Fruit fly (Drosophila melanogaster) whole organism, embryonic: Measurements from ENCODE around the gene CG7362.

Experiments
- ATbp ChIP-seq: fragments of 200-800 bp; sonication (Bioruptor generic); optimal IDR thresholded peaks from 2 replicates; lab custom pipeline; 2017; ENCODE audit warnings: missing biosample characterization, mild to moderate bottlenecking, missing genetic modification characterization, missing genetic modification reagents
- Atf6 ChIP-seq: fragments of 200-800 bp; sonication (Bioruptor generic); IDR thresholded peaks from 2 replicates; pipeline ENCODE4 v1.3.6; 2022; ENCODE audit warnings: missing biosample characterization, missing genetic modification characterization
- B-H2 ChIP-seq: fragments of 200-800 bp; sonication (Bioruptor generic); optimal IDR thresholded peaks from 2 replicates; lab custom pipeline; 2018; ENCODE audit warnings: missing biosample characterization, mild to moderate bottlenecking, missing genetic modification characterization
- CG10431 ChIP-seq: fragments of 200-800 bp; sonication (Bioruptor generic); optimal IDR thresholded peaks from 3 replicates; lab custom pipeline; 2018; ENCODE audit warnings: missing biosample characterization, mild to moderate bottlenecking, missing genetic modification characterization
- CG10543 ChIP-seq: fragments of 200-800 bp; sonication (Bioruptor generic); optimal IDR thresholded peaks from 3 replicates; lab custom pipeline; 2017; ENCODE audit warnings: missing biosample characterization, mild to moderate bottlenecking, missing genetic modification characterization, moderate library complexity
- CG11247 ChIP-seq: fragments of 200-800 bp; sonication (Bioruptor generic); IDR thresholded peaks from 2 replicates; pipeline ENCODE4 v1.3.6; 2022; ENCODE audit warnings: missing biosample characterization, missing genetic modification characterization
- CG11696 ChIP-seq: fragments of 200-800 bp; sonication (Bioruptor generic); IDR thresholded peaks from 2 replicates; pipeline ENCODE4 v1.3.6; 2022; ENCODE audit warnings: missing biosample characterization, missing genetic modification characterization
- CG14050 ChIP-seq: fragments of 200-800 bp; sonication (Bioruptor generic); IDR thresholded peaks from 3 replicates; pipeline ENCODE4 v1.3.6; 2022; ENCODE audit warnings: missing biosample characterization, missing genetic modification characterization
- CG15011 ChIP-seq: fragments of 200-800 bp; sonication (Bioruptor generic); optimal IDR thresholded peaks from 3 replicates; lab custom pipeline; 2018; ENCODE audit warnings: missing biosample characterization, mild to moderate bottlenecking, missing genetic modification characterization
- CG15479 ChIP-seq: fragments of 200-800 bp; sonication (Bioruptor generic); optimal IDR thresholded peaks from 3 replicates; lab custom pipeline; 2019; ENCODE audit warnings: missing biosample characterization, mild to moderate bottlenecking, missing genetic modification characterization, moderate library complexity
- CG17385 ChIP-seq: fragments of 200-800 bp; sonication (Bioruptor generic); optimal IDR thresholded peaks from 3 replicates; lab custom pipeline; 2018; ENCODE audit warnings: missing biosample characterization, mild to moderate bottlenecking, missing genetic modification characterization
- CG2678 ChIP-seq: fragments of 200-800 bp; sonication (Bioruptor generic); optimal IDR thresholded peaks from 3 replicates; lab custom pipeline; 2019; ENCODE audit warnings: missing biosample characterization, mild to moderate bottlenecking, missing genetic modification characterization, moderate library complexity
- CG4424 ChIP-seq: fragments of 200-800 bp; sonication (Bioruptor generic); optimal IDR thresholded peaks from 3 replicates; lab custom pipeline; 2016; ENCODE audit warnings: missing biosample characterization, missing genetic modification characterization
- CG4854 ChIP-seq: fragments of 200-800 bp; sonication (Bioruptor generic); optimal IDR thresholded peaks from 2 replicates; lab custom pipeline; 2016; ENCODE audit warnings: missing biosample characterization, missing genetic modification characterization, inconsistent platforms
- CG6689 ChIP-seq: fragments of 200-800 bp; sonication (Bioruptor generic); IDR thresholded peaks from 2 replicates; pipeline ENCODE4 v1.3.6; 2022; ENCODE audit warnings: missing biosample characterization, missing genetic modification characterization
- CG7839 ChIP-seq: fragments of 200-800 bp; sonication (Bioruptor generic); optimal IDR thresholded peaks from 3 replicates; lab custom pipeline; 2018; ENCODE audit warnings: missing biosample characterization, mild to moderate bottlenecking, missing genetic modification characterization, moderate library complexity
- CG8924 ChIP-seq: fragments of 200-800 bp; optimal IDR thresholded peaks from 3 replicates; lab custom pipeline; 2019; ENCODE audit warnings: missing biosample characterization, mild to moderate bottlenecking, missing genetic modification characterization, moderate library complexity
- CG9727 ChIP-seq: fragments of 200-800 bp; sonication (Bioruptor generic); optimal IDR thresholded peaks from 3 replicates; lab custom pipeline; 2017; ENCODE audit warnings: missing biosample characterization, mild to moderate bottlenecking, missing genetic modification characterization
- CG9932 ChIP-seq: fragments of 200-800 bp; sonication (Bioruptor generic); IDR thresholded peaks from 2 replicates; pipeline ENCODE4 v1.3.6; 2022; ENCODE audit warnings: missing biosample characterization, missing genetic modification characterization
- CTCF ChIP-seq: fragments of 200-800 bp; sonication (Bioruptor generic); optimal IDR thresholded peaks from 2 replicates; lab custom pipeline; 2017; ENCODE audit warnings: missing biosample characterization, mild to moderate bottlenecking, missing genetic modification characterization, moderate library complexity
- Dll ChIP-seq: fragments of 200-800 bp; sonication (Bioruptor generic); IDR thresholded peaks from 4 replicates; pipeline ENCODE4 v1.3.6; 2022; ENCODE audit warnings: missing biosample characterization, missing genetic modification characterization; ENCODE audit not compliant: partially characterized antibody
- ERR ChIP-seq: fragments of 200-800 bp; sonication (Bioruptor generic); optimal IDR thresholded peaks from 2 replicates; lab custom pipeline; 2016; ENCODE audit warnings: missing biosample characterization, missing genetic modification characterization
- HLH3B ChIP-seq: fragments of 200-800 bp; sonication (Bioruptor generic); IDR thresholded peaks from 2 replicates; pipeline ENCODE4 v1.3.6; 2022; ENCODE audit warnings: missing biosample characterization, missing genetic modification characterization
- HLH4C ChIP-seq: fragments of 200-800 bp; sonication (Bioruptor generic); IDR thresholded peaks from 3 replicates; pipeline ENCODE4 v1.3.6; 2022; ENCODE audit warnings: missing biosample characterization, missing genetic modification characterization; ENCODE audit not compliant: partially characterized antibody
- HmgD ChIP-seq: fragments of 200-800 bp; sonication (Bioruptor generic); optimal IDR thresholded peaks from 3 replicates; lab custom pipeline; 2016; ENCODE audit warnings: missing biosample characterization, missing genetic modification characterization
- Med ChIP-seq: fragments of 200-800 bp; sonication (Bioruptor generic); peaks from one replicate; lab custom pipeline; 2016; ENCODE audit warnings: missing biosample characterization, missing genetic modification characterization, mild to moderate bottlenecking, inconsistent platforms, moderate library complexity
- Oaz ChIP-seq: fragments of 200-800 bp; sonication (Bioruptor generic); IDR thresholded peaks from 2 replicates; pipeline ENCODE4 v1.3.6; 2022; ENCODE audit warnings: missing biosample characterization, missing genetic modification characterization
- Pdp1 ChIP-seq, 2 experiments: fragments of 200-800 bp; sonication (Bioruptor generic); optimal IDR thresholded peaks; 3 replicates each; lab custom pipeline; 2016; ENCODE audit warnings: missing biosample characterization in 2 of 2, missing genetic modification characterization in 2 of 2, mild to moderate bottlenecking in 1 of 2, moderate library complexity in 1 of 2
- Rx ChIP-seq: fragments of 200-800 bp; sonication (Bioruptor generic); IDR thresholded peaks from 2 replicates; pipeline ENCODE4 v1.3.6; 2022; ENCODE audit warnings: missing biosample characterization, missing genetic modification characterization
- bigmax ChIP-seq: fragments of 200-800 bp; sonication (Bioruptor generic); optimal IDR thresholded peaks from 2 replicates; lab custom pipeline; 2018; ENCODE audit warnings: missing biosample characterization, mild to moderate bottlenecking, missing genetic modification characterization
- cad ChIP-seq: fragments of >200 bp; optimal IDR thresholded peaks from 2 replicates; lab custom pipeline; 2017; ENCODE audit warnings: missing biosample characterization, missing genetic modification characterization
- chinmo ChIP-seq: fragments of 200-800 bp; sonication (Bioruptor generic); IDR thresholded peaks from 4 replicates; pipeline ENCODE4 v1.3.6; 2022; ENCODE audit warnings: missing biosample characterization, missing genetic modification characterization; ENCODE audit not compliant: partially characterized antibody
- crol ChIP-seq: fragments of 200-800 bp; sonication (Bioruptor generic); IDR thresholded peaks from 2 replicates; pipeline ENCODE4 v1.3.6; 2022; ENCODE audit warnings: missing biosample characterization, missing genetic modification characterization
- dysf ChIP-seq: fragments of 200-800 bp; sonication (Bioruptor generic); IDR thresholded peaks from 3 replicates; pipeline ENCODE4 v1.3.6; 2022; ENCODE audit warnings: missing biosample characterization, missing genetic modification characterization
- emc ChIP-seq: fragments of 200-800 bp; sonication (Bioruptor generic); optimal IDR thresholded peaks from 2 replicates; lab custom pipeline; 2016; ENCODE audit warnings: missing biosample characterization, missing genetic modification characterization
- eyg ChIP-seq: fragments of 200-800 bp; sonication (Bioruptor generic); optimal IDR thresholded peaks from 3 replicates; lab custom pipeline; 2016; ENCODE audit warnings: missing biosample characterization, missing genetic modification characterization
- fd96Cb ChIP-seq: fragments of 200-800 bp; sonication (Bioruptor generic); optimal IDR thresholded peaks from 2 replicates; lab custom pipeline; 2018; ENCODE audit warnings: missing biosample characterization, mild to moderate bottlenecking, missing genetic modification characterization, moderate library complexity
- gsb-n ChIP-seq: fragments of 200-800 bp; sonication (Bioruptor generic); optimal IDR thresholded peaks from 3 replicates; lab custom pipeline; 2018; ENCODE audit warnings: missing biosample characterization, mild to moderate bottlenecking, missing genetic modification characterization
- kay ChIP-seq: fragments of 200-800 bp; sonication (Bioruptor generic); optimal IDR thresholded peaks from 2 replicates; lab custom pipeline; 2016; ENCODE audit warnings: missing biosample characterization, missing genetic modification characterization
- ken ChIP-seq: fragments of 200-800 bp; sonication (Bioruptor generic); IDR thresholded peaks from 3 replicates; pipeline ENCODE4 v1.3.6; 2022; ENCODE audit warnings: missing biosample characterization, missing genetic modification characterization
- lola ChIP-seq, 3 experiments: fragments of >200 bp in 2 of 3; fragments of 200-800 bp in 1 of 3; sonication (Bioruptor generic) in 1 of 3; optimal IDR thresholded peaks; 2 replicates each; lab custom pipeline; 2017 to 2019; ENCODE audit warnings: missing biosample characterization in 3 of 3, missing genetic modification characterization in 3 of 3, mild to moderate bottlenecking in 1 of 3, moderate library complexity in 1 of 3
- mld ChIP-seq: fragments of 200-800 bp; sonication (Bioruptor generic); IDR thresholded peaks from 3 replicates; pipeline ENCODE4 v1.3.6; 2022; ENCODE audit warnings: missing biosample characterization, missing genetic modification characterization; ENCODE audit not compliant: partially characterized antibody
- nmo ChIP-seq: fragments of 200-800 bp; sonication (Bioruptor generic); optimal IDR thresholded peaks from 2 replicates; lab custom pipeline; 2018; ENCODE audit warnings: missing biosample characterization, mild to moderate bottlenecking, missing genetic modification characterization, moderate library complexity
- oc ChIP-seq: fragments of 200-800 bp; sonication (Bioruptor generic); optimal IDR thresholded peaks from 2 replicates; lab custom pipeline; 2018; ENCODE audit warnings: missing biosample characterization, mild to moderate bottlenecking, missing genetic modification characterization, moderate library complexity
- org-1 ChIP-seq: fragments of 200-800 bp; sonication (Bioruptor generic); optimal IDR thresholded peaks from 2 replicates; lab custom pipeline; 2017; ENCODE audit warnings: missing biosample characterization, missing genetic modification characterization
- scrt ChIP-seq: fragments of 200-800 bp; sonication (Bioruptor generic); optimal IDR thresholded peaks from 2 replicates; lab custom pipeline; 2018; ENCODE audit warnings: missing biosample characterization, mild to moderate bottlenecking, missing genetic modification characterization, moderate library complexity
- sens ChIP-seq: fragments of 200-800 bp; sonication (Bioruptor generic); peaks from one replicate; lab custom pipeline; 2016; ENCODE audit warnings: missing biosample characterization, missing genetic modification characterization
- tna ChIP-seq: fragments of 200-800 bp; sonication (Bioruptor generic); IDR thresholded peaks from 2 replicates; pipeline ENCODE4 v1.3.6; 2022; ENCODE audit warnings: missing biosample characterization, missing genetic modification characterization; ENCODE audit not compliant: partially characterized antibody
- zen ChIP-seq: fragments of 200-800 bp; sonication (Bioruptor generic); optimal IDR thresholded peaks from 3 replicates; lab custom pipeline; 2018; ENCODE audit warnings: missing biosample characterization, mild to moderate bottlenecking, missing genetic modification characterization, moderate library complexity
- zfh1 ChIP-seq: fragments of 200-800 bp; sonication (Bioruptor generic); IDR thresholded peaks from 3 replicates; pipeline ENCODE4 v1.3.6; 2022; ENCODE audit warnings: missing biosample characterization, missing genetic modification characterization

The CG7362 gene

DNA sequence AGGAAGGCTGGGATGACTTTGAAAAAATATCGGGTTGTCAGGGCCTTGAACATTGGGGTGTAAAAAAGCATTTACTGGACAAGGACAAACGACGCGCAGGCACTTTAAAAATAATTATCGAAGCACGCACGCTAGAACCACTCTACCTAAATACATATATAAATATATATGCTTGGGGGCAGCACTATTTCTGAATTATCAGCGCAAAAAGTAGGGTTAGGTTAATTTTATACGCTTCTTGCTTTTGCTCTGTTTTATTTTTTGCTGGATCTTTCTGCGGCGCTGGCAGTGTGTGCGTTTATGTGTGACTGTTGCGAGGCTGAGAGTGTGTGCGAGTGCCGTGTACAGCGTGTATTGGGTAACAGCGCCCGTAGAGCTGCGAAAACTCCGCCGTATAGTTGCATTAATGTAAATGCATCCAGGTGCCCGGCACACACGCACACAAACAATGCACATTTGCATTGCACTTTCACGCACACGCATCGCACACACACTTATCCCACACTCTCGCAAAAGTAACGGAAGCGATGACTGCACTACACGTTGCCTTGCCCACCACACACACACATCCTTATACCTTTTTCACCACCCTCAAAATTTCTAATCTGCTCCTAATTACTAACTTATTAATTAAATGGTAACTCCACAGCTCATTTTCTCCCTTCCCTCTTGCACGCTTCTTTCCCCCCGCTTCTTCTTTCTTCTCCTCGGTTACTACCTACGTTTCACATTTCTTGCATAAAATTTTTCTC, 14.6 kb downstream of the CG7362 start (continued):
- TF ChIP-seq sens (GFP tag; lab: Kevin White, UChicago) (peak; percentile 38), HLH4C (GFP tag; lab: Robert Waterston, UW) (no peak), CG11696 (GFP tag; lab: Robert Waterston, UW) (no peak), Oaz (GFP tag; lab: Robert Waterston, UW) (no peak), CG10431 (GFP tag; lab: Kevin White, UChicago) (no peak), kay (GFP tag; lab: Kevin White, UChicago) (no peak), B-H2 (GFP tag; lab: Kevin White, UChicago) (no peak), Med (peak; percentile 76), CTCF (GFP tag; lab: Kevin White, UChicago) (no peak), cad (GFP tag; lab: Kevin White, UChicago) (no peak), oc (tag; lab: Kevin White, UChicago) (no peak), CG15011 (GFP tag; lab: Kevin White, UChicago) (no peak), bigmax (GFP tag; lab: Kevin White, UChicago) (peak; percentile 87), nmo (no peak), org-1 (no peak), zen (tag; lab: Kevin White, UChicago) (no peak), HmgD (peak; percentile 16), scrt (GFP tag; lab: Kevin White, UChicago) (no peak), ERR (GFP tag; lab: Kevin White, UChicago) (peak; percentile 10), CG7839 (tag; lab: Kevin White, UChicago) (no peak), CG17385 (GFP tag; lab: Kevin White, UChicago) (peak; percentile 67), CG8924 (tag; lab: Kevin White, UChicago) (no peak), CG11247 (GFP tag; lab: Robert Waterston, UW) (no peak), zfh1 (GFP tag; lab: Robert Waterston, UW) (no peak), Pdp1 (GFP tag; optimal IDR thresholded peaks at IDR 0.05; lab: Kevin White, UChicago) (peak in 1 of 2 experiments; percentile 81), emc (GFP tag; lab: Kevin White, UChicago) (no peak), tna (GFP tag; lab: Robert Waterston, UW) (0 out of 2 replicates have a peak, but pooled peaks have one; percentile 28), CG4854 (GFP tag; lab: Kevin White, UChicago) (no peak), CG9932 (peak; percentile 15; the same call in 1 of the 2 replicates), ATbp (GFP tag; lab: Kevin White, UChicago) (no peak), lola (GFP tag; optimal IDR thresholded peaks at IDR 0.05; lab: Kevin White, UChicago) (peak in 1 of 3 experiments; percentile 63), mld (no peak), CG14050 (GFP tag; lab: Robert Waterston, UW) (no peak), CG9727 (GFP tag; lab: Kevin White, UChicago) (peak; percentile 19), dysf (GFP tag; lab: Robert Waterston, UW) (no peak), eyg (no peak), CG10543 (GFP tag; lab: Kevin White, UChicago) (no peak), CG2678 (tag; lab: Kevin White, UChicago) (no peak), Atf6 (GFP tag; lab: Robert Waterston, UW) (no peak), chinmo (peak; percentile 33; the same call in 2 of the 4 replicates), gsb-n (tag; lab: Kevin White, UChicago) (no peak), CG15479 (GFP tag; lab: Kevin White, UChicago) (peak; percentile 24), Dll (0 out of 4 replicates have a peak, but pooled peaks have one; percentile 1), HLH3B (GFP tag; lab: Robert Waterston, UW) (no peak), fd96Cb (tag; lab: Kevin White, UChicago) (no peak), Rx (GFP tag; lab: Robert Waterston, UW) (no peak), crol (peak; percentile 76), CG4424 (GFP tag; lab: Kevin White, UChicago) (no peak), CG6689 (no peak), ken (GFP tag; lab: Robert Waterston, UW) (no peak)
- TF ChIP-seq, all 482 proteins: peak for 22
